Worm (Caenorhabditis elegans): ENCODE measurements around the gene srh-20.
A peak's percentile ranks its signal among the peaks of the same experiment; 100 is the strongest.

srh-20 gene

ce11 chrV:4914879-4915278 lies 9.8 kb upstream of the srh-20 start, which contains the start of gene H23N18.6:
Gene H23N18.6, minus strand, starts transcription at chrV:4915079.
- TF ChIP-seq egl-27 (tag; optimal IDR thresholded peaks at IDR 0.05): no peak
- peak; percentile 26 for TF ChIP-seq pqm-1 (tag; optimal IDR thresholded peaks at IDR 0.05)
- TF ChIP-seq elt-2 (tag; optimal IDR thresholded peaks at IDR 0.05): peak; percentile 72

- no peak for TF ChIP-seq nhr-23 (tag; optimal IDR thresholded peaks at IDR 0.05)
- no peak for TF ChIP-seq zag-1 (tag; optimal IDR thresholded peaks at IDR 0.05)
- TF ChIP-seq hmg-11 (tag; optimal IDR thresholded peaks at IDR 0.05): no peak
- TF ChIP-seq ceh-9 (tag; optimal IDR thresholded peaks at IDR 0.05): no peak
- no peak for TF ChIP-seq unc-62 (GFP tag; optimal IDR thresholded peaks at IDR 0.05)
- no peak for TF ChIP-seq nhr-11 (tag; optimal IDR thresholded peaks at IDR 0.05)
- TF ChIP-seq elt-1 (tag; optimal IDR thresholded peaks at IDR 0.05): no peak
- no peak for TF ChIP-seq nhr-237 (tag; optimal IDR thresholded peaks at IDR 0.05)
- no peak for TF ChIP-seq pha-4 (tag; optimal IDR thresholded peaks at IDR 0.05)
- TF ChIP-seq lsy-12 (tag; optimal IDR thresholded peaks at IDR 0.05): no peak
- TF ChIP-seq ZK546.5 (tag; optimal IDR thresholded peaks at IDR 0.05): no peak
- TF ChIP-seq nhr-25 (tag; optimal IDR thresholded peaks at IDR 0.05): no peak
- TF ChIP-seq nfya-1 (tag; optimal IDR thresholded peaks at IDR 0.05; ENCODE audit: insufficient read depth): no peak
- TF ChIP-seq sea-2 (GFP tag; optimal IDR thresholded peaks at IDR 0.05): no peak
- TF ChIP-seq elt-2 (tag; optimal IDR thresholded peaks at IDR 0.05): no peak
- TF ChIP-seq ceh-28 (tag; optimal IDR thresholded peaks at IDR 0.05): no peak
Measured at ce11 chrV:4918091-4918624, 6.6 kb upstream of the srh-20 start, which contains the start of gene C02E7.7. Gene C02E7.7, minus strand, starts transcription at chrV:4918574.

- TF ChIP-seq nhr-23 (tag; optimal IDR thresholded peaks at IDR 0.05) (peak; percentile 0), nhr-12 (tag; optimal IDR thresholded peaks at IDR 0.05) (no peak), nhr-25 (tag; optimal IDR thresholded peaks at IDR 0.05) (peak; percentile 97), nhr-43 (tag; optimal IDR thresholded peaks at IDR 0.05; ENCODE audit: poor library complexity, severe bottlenecking) (peak; percentile 92), lin-39 (tag; optimal IDR thresholded peaks at IDR 0.05) (no peak), nhr-11 (tag; optimal IDR thresholded peaks at IDR 0.05) (no peak), unc-39 (tag; optimal IDR thresholded peaks at IDR 0.05) (no peak), nfya-1 (tag; optimal IDR thresholded peaks at IDR 0.05; ENCODE audit: insufficient read depth) (peak; percentile 9), ama-1 (optimal IDR thresholded peaks at IDR 0.05) (no peak), snpc-4 (tag; optimal IDR thresholded peaks at IDR 0.05) (no peak), fkh-2 (tag; optimal IDR thresholded peaks at IDR 0.05) (no peak), fos-1 (tag; optimal IDR thresholded peaks at IDR 0.05) (no peak), pqm-1 (tag; optimal IDR thresholded peaks at IDR 0.05) (no peak), zag-1 (tag; optimal IDR thresholded peaks at IDR 0.05) (no peak), elt-1 (tag; optimal IDR thresholded peaks at IDR 0.05) (peak; percentile 94), elt-3 (tag; optimal IDR thresholded peaks at IDR 0.05) (peak in 1 of 3 experiments; percentile 22), mdl-1 (tag; optimal IDR thresholded peaks at IDR 0.05) (no peak)
Measured at ce11 chrV:4918664-4919257, 6.0 kb upstream of the srh-20 start, which contains the start of gene C02E7.6. Gene C02E7.6, plus strand, starts transcription at chrV:4919207.

- TF ChIP-seq skn-1 (tag; optimal IDR thresholded peaks at IDR 0.05) (no peak), fkh-10 (GFP tag; optimal IDR thresholded peaks at IDR 0.05) (no peak), aly-2 (tag; optimal IDR thresholded peaks at IDR 0.05) (no peak), lin-39 (tag; optimal IDR thresholded peaks at IDR 0.05) (no peak), nhr-12 (tag; optimal IDR thresholded peaks at IDR 0.05) (no peak), ceh-9 (tag; optimal IDR thresholded peaks at IDR 0.05) (no peak), sea-2 (GFP tag; optimal IDR thresholded peaks at IDR 0.05) (no peak), daf-12 (tag; optimal IDR thresholded peaks at IDR 0.05) (no peak), ama-1 (optimal IDR thresholded peaks at IDR 0.05) (no peak), fos-1 (tag; optimal IDR thresholded peaks at IDR 0.05) (no peak), egl-5 (tag; optimal IDR thresholded peaks at IDR 0.05) (no peak), nhr-76 (tag; optimal IDR thresholded peaks at IDR 0.05) (no peak), ceh-28 (tag; optimal IDR thresholded peaks at IDR 0.05) (no peak), lin-15B (tag; optimal IDR thresholded peaks at IDR 0.05) (no peak), nhr-11 (tag; optimal IDR thresholded peaks at IDR 0.05) (no peak), nhr-77 (tag; optimal IDR thresholded peaks at IDR 0.05) (no peak), ztf-11 (tag; optimal IDR thresholded peaks at IDR 0.05) (no peak), jun-1 (tag; optimal IDR thresholded peaks at IDR 0.05) (no peak), R02D3.7 (tag; optimal IDR thresholded peaks at IDR 0.05) (no peak), ceh-82 (tag; optimal IDR thresholded peaks at IDR 0.05) (no peak)
Measured at ce11 chrV:4920690-4921152, 4.0 kb upstream of the srh-20 start, which contains the start of the genes C02E7.8 and srh-23. Gene C02E7.8, minus strand, starts transcription at chrV:4920790. Gene srh-23, plus strand, starts transcription at chrV:4921102.
